Fruit fly (Drosophila melanogaster) whole organism, embryonic: ENCODE results near the gene mtsh.

ENCODE experiments used
- B-H1 ChIP-seq: fragments of 200-800 bp; sonication (Bioruptor generic); IDR thresholded peaks from 3 replicates; pipeline ENCODE4 v1.3.6; 2022; ENCODE audit warnings: missing biosample characterization, missing genetic modification characterization
- Bgb ChIP-seq: fragments of 200-800 bp; sonication (Bioruptor generic); IDR thresholded peaks from 2 replicates; pipeline ENCODE4 v1.3.6; 2022; ENCODE audit warnings: missing biosample characterization, missing genetic modification characterization; ENCODE audit not compliant: partially characterized antibody
- CG1024 ChIP-seq: fragments of 200-800 bp; sonication (Bioruptor generic); IDR thresholded peaks from 2 replicates; pipeline ENCODE4 v1.3.6; 2022; ENCODE audit warnings: missing biosample characterization, missing genetic modification characterization
- CG10431 ChIP-seq: fragments of 200-800 bp; sonication (Bioruptor generic); optimal IDR thresholded peaks from 3 replicates; lab custom pipeline; 2018; ENCODE audit warnings: missing biosample characterization, mild to moderate bottlenecking, missing genetic modification characterization
- CG11398 ChIP-seq: fragments of 200-800 bp; sonication (Bioruptor generic); optimal IDR thresholded peaks from 2 replicates; lab custom pipeline; 2016; ENCODE audit warnings: missing biosample characterization, missing genetic modification characterization
- CG13894 ChIP-seq: fragments of 200-800 bp; sonication (Bioruptor generic); optimal IDR thresholded peaks from 3 replicates; lab custom pipeline; 2018; ENCODE audit warnings: missing biosample characterization, mild to moderate bottlenecking, missing genetic modification characterization, moderate library complexity
- CG15514 ChIP-seq: fragments of 200-800 bp; sonication (Bioruptor generic); optimal IDR thresholded peaks from 3 replicates; lab custom pipeline; 2017; ENCODE audit warnings: missing biosample characterization, missing genetic modification characterization, mild to moderate bottlenecking, moderate library complexity, missing genetic modification reagents
- CG1647 ChIP-seq: fragments of 200-800 bp; sonication (Bioruptor generic); optimal IDR thresholded peaks from 3 replicates; lab custom pipeline; 2016; ENCODE audit warnings: missing biosample characterization, missing genetic modification characterization
- CG17361 ChIP-seq: fragments of 200-800 bp; sonication (Bioruptor generic); IDR thresholded peaks from 3 replicates; pipeline ENCODE4 v1.3.6; 2022; ENCODE audit warnings: missing biosample characterization, missing genetic modification characterization
- CG1792 ChIP-seq: fragments of 200-800 bp; sonication (Bioruptor generic); optimal IDR thresholded peaks from 2 replicates; lab custom pipeline; 2016; ENCODE audit warnings: missing biosample characterization, missing genetic modification characterization
- CG18262 ChIP-seq: fragments of 200-800 bp; optimal IDR thresholded peaks from 3 replicates; lab custom pipeline; 2019; ENCODE audit warnings: missing biosample characterization, mild to moderate bottlenecking, missing genetic modification characterization, moderate library complexity
- CG18764 ChIP-seq: fragments of 200-800 bp; sonication (Bioruptor generic); optimal IDR thresholded peaks from 3 replicates; lab custom pipeline; 2016; ENCODE audit warnings: missing biosample characterization, missing genetic modification characterization
- CG31388 ChIP-seq: fragments of 200-800 bp; sonication (Bioruptor generic); optimal IDR thresholded peaks from 2 replicates; lab custom pipeline; 2016; ENCODE audit warnings: missing biosample characterization, missing genetic modification characterization
- CG34376 ChIP-seq: fragments of 200-800 bp; sonication (Bioruptor generic); optimal IDR thresholded peaks from 2 replicates; lab custom pipeline; 2018; ENCODE audit warnings: missing biosample characterization, mild to moderate bottlenecking, missing genetic modification characterization
- CG8478 ChIP-seq: fragments of >200 bp; optimal IDR thresholded peaks from 2 replicates; lab custom pipeline; 2018
- GATAe ChIP-seq: fragments of 200-800 bp; sonication (Bioruptor generic); conservative IDR thresholded peaks from 2 replicates; pipeline ENCODE4 v1.3.6; 2022; ENCODE audit warnings: missing biosample characterization, missing genetic modification characterization
- H2.0 ChIP-seq: fragments of 200-800 bp; sonication (Bioruptor generic); IDR thresholded peaks from 2 replicates; pipeline ENCODE4 v1.3.6; 2022; ENCODE audit warnings: missing biosample characterization, missing genetic modification characterization
- HHEX ChIP-seq: fragments of 200-800 bp; sonication (Bioruptor generic); optimal IDR thresholded peaks from 3 replicates; lab custom pipeline; 2017; ENCODE audit warnings: missing biosample characterization, mild to moderate bottlenecking, missing genetic modification characterization, missing genetic modification reagents
- Hr51 ChIP-seq, 2 experiments: fragments of 200-800 bp; sonication (Bioruptor generic); optimal IDR thresholded peaks; 2 replicates in 1 of 2; 3 replicates in 1 of 2; lab custom pipeline; 2016 to 2018; ENCODE audit warnings: missing biosample characterization in 2 of 2, missing genetic modification characterization in 2 of 2, mild to moderate bottlenecking in 1 of 2, moderate library complexity in 1 of 2
- Mes4 ChIP-seq: fragments of 200-800 bp; sonication (Bioruptor generic); optimal IDR thresholded peaks from 2 replicates; lab custom pipeline; 2016; ENCODE audit warnings: missing biosample characterization, missing genetic modification characterization
- NK7.1 ChIP-seq: fragments of 200-800 bp; sonication (Bioruptor generic); optimal IDR thresholded peaks from 3 replicates; lab custom pipeline; 2016; ENCODE audit warnings: missing biosample characterization, missing genetic modification characterization
- Nf-YC ChIP-seq: fragments of 200-800 bp; optimal IDR thresholded peaks from 3 replicates; lab custom pipeline; 2019; ENCODE audit warnings: missing biosample characterization, mild to moderate bottlenecking, missing genetic modification characterization, moderate library complexity
- NfI ChIP-seq: fragments of 200-800 bp; sonication (Bioruptor generic); optimal IDR thresholded peaks from 3 replicates; lab custom pipeline; 2018; ENCODE audit warnings: missing biosample characterization, mild to moderate bottlenecking, missing genetic modification characterization, moderate library complexity
- Side ChIP-seq: fragments of 200-800 bp; sonication (Bioruptor generic); optimal IDR thresholded peaks from 2 replicates; lab custom pipeline; 2016; ENCODE audit warnings: missing biosample characterization, missing genetic modification characterization
- bbx ChIP-seq: fragments of 200-800 bp; sonication (Bioruptor generic); IDR thresholded peaks from 2 replicates; pipeline ENCODE4 v1.3.6; 2022; ENCODE audit warnings: missing biosample characterization, missing genetic modification characterization; ENCODE audit not compliant: partially characterized antibody
- chinmo ChIP-seq: fragments of 200-800 bp; sonication (Bioruptor generic); IDR thresholded peaks from 4 replicates; pipeline ENCODE4 v1.3.6; 2022; ENCODE audit warnings: missing biosample characterization, missing genetic modification characterization; ENCODE audit not compliant: partially characterized antibody
- chm ChIP-seq: fragments of 200-800 bp; sonication (Bioruptor generic); IDR thresholded peaks from 2 replicates; pipeline ENCODE4 v1.3.6; 2022; ENCODE audit warnings: missing biosample characterization, missing genetic modification characterization
- ci ChIP-seq: fragments of 200-800 bp; sonication (Bioruptor generic); IDR thresholded peaks from 3 replicates; pipeline ENCODE4 v1.3.6; 2022; ENCODE audit warnings: missing biosample characterization, missing genetic modification characterization
- dpn ChIP-seq, 2 experiments: fragments of 200-800 bp; sonication (Bioruptor generic); optimal IDR thresholded peaks; 3 replicates each; lab custom pipeline; 2016; ENCODE audit warnings: missing biosample characterization in 2 of 2, missing genetic modification characterization in 2 of 2
- dysf ChIP-seq: fragments of 200-800 bp; sonication (Bioruptor generic); IDR thresholded peaks from 3 replicates; pipeline ENCODE4 v1.3.6; 2022; ENCODE audit warnings: missing biosample characterization, missing genetic modification characterization
- emc ChIP-seq: fragments of 200-800 bp; sonication (Bioruptor generic); optimal IDR thresholded peaks from 2 replicates; lab custom pipeline; 2016; ENCODE audit warnings: missing biosample characterization, missing genetic modification characterization
- eve ChIP-seq, 2 experiments: fragments of >200 bp; optimal IDR thresholded peaks; 2 replicates each; lab custom pipeline; 2017; ENCODE audit warnings: missing biosample characterization in 2 of 2, missing genetic modification characterization in 2 of 2
- fd102C ChIP-seq: fragments of 200-800 bp; sonication (Bioruptor generic); optimal IDR thresholded peaks from 2 replicates; lab custom pipeline; 2018; ENCODE audit warnings: missing biosample characterization, mild to moderate bottlenecking, missing genetic modification characterization, moderate library complexity
- ham ChIP-seq: fragments of 200-800 bp; sonication (Bioruptor generic); IDR thresholded peaks from 2 replicates; pipeline ENCODE4 v1.3.6; 2022; ENCODE audit warnings: missing biosample characterization, missing genetic modification characterization
- insv ChIP-seq, 2 experiments: fragments of 200-800 bp; sonication (Bioruptor generic); optimal IDR thresholded peaks; 3 replicates each; lab custom pipeline; 2016 to 2018; ENCODE audit warnings: missing biosample characterization in 2 of 2, missing genetic modification characterization in 2 of 2
- inv ChIP-seq: fragments of 200-800 bp; sonication (Bioruptor generic); IDR thresholded peaks from 2 replicates; pipeline ENCODE4 v1.3.6; 2022; ENCODE audit warnings: missing biosample characterization, missing genetic modification characterization; ENCODE audit not compliant: partially characterized antibody
- lab ChIP-seq: fragments of 200-800 bp; sonication (Bioruptor generic); optimal IDR thresholded peaks from 3 replicates; lab custom pipeline; 2017; ENCODE audit warnings: missing biosample characterization, missing genetic modification characterization, mild to moderate bottlenecking, moderate library complexity, missing genetic modification reagents
- mld ChIP-seq: fragments of 200-800 bp; sonication (Bioruptor generic); IDR thresholded peaks from 3 replicates; pipeline ENCODE4 v1.3.6; 2022; ENCODE audit warnings: missing biosample characterization, missing genetic modification characterization; ENCODE audit not compliant: partially characterized antibody
- nau ChIP-seq: fragments of 200-800 bp; sonication (Bioruptor generic); optimal IDR thresholded peaks from 3 replicates; lab custom pipeline; 2017; ENCODE audit warnings: missing biosample characterization, mild to moderate bottlenecking, missing genetic modification characterization, missing genetic modification reagents
- nerfin-2 ChIP-seq: fragments of 200-800 bp; sonication (Bioruptor generic); IDR thresholded peaks from 2 replicates; pipeline ENCODE4 v1.3.6; 2022; ENCODE audit warnings: missing biosample characterization, missing genetic modification characterization; ENCODE audit not compliant: partially characterized antibody
- pho ChIP-seq: fragments of 200-800 bp; sonication (Bioruptor generic); optimal IDR thresholded peaks from 2 replicates; lab custom pipeline; 2016; ENCODE audit warnings: missing biosample characterization, missing genetic modification characterization
- pita ChIP-seq: fragments of 200-800 bp; sonication (Bioruptor generic); optimal IDR thresholded peaks from 2 replicates; lab custom pipeline; 2017; ENCODE audit warnings: missing biosample characterization, mild to moderate bottlenecking, missing genetic modification characterization
- ranshi ChIP-seq: fragments of 200-800 bp; sonication (Bioruptor generic); IDR thresholded peaks from 2 replicates; pipeline ENCODE4 v1.3.6; 2022; ENCODE audit warnings: missing biosample characterization, missing genetic modification characterization
- run ChIP-seq: fragments of 200-800 bp; sonication (Bioruptor generic); optimal IDR thresholded peaks from 3 replicates; lab custom pipeline; 2018; ENCODE audit warnings: missing biosample characterization, mild to moderate bottlenecking, missing genetic modification characterization
- sug ChIP-seq: fragments of 200-800 bp; optimal IDR thresholded peaks from 2 replicates; lab custom pipeline; 2019; ENCODE audit warnings: missing biosample characterization, mild to moderate bottlenecking, missing genetic modification characterization, moderate library complexity
- tin ChIP-seq: fragments of 200-800 bp; sonication (Bioruptor generic); optimal IDR thresholded peaks from 3 replicates; lab custom pipeline; 2016; ENCODE audit warnings: missing biosample characterization, missing genetic modification characterization
- tio ChIP-seq: fragments of 200-800 bp; sonication (Bioruptor generic); optimal IDR thresholded peaks from 2 replicates; lab custom pipeline; 2017; ENCODE audit warnings: missing biosample characterization, missing genetic modification characterization, inconsistent platforms
- tll ChIP-seq, 2 experiments: fragments of 200-800 bp in 1 of 2; fragments of >200 bp in 1 of 2; sonication (Bioruptor generic) in 1 of 2; optimal IDR thresholded peaks; 2 replicates each; lab custom pipeline; 2017 to 2019; ENCODE audit warnings: missing biosample characterization in 2 of 2, missing genetic modification characterization in 2 of 2, mild to moderate bottlenecking in 1 of 2, moderate library complexity in 1 of 2
- unpg ChIP-seq: fragments of 200-800 bp; sonication (Bioruptor generic); optimal IDR thresholded peaks from 3 replicates; lab custom pipeline; 2018; ENCODE audit warnings: missing biosample characterization, mild to moderate bottlenecking, missing genetic modification characterization, moderate library complexity

mtsh gene

dm6 chr2L:8277561-8278201 is 42.0 kb downstream of the mtsh start (continued):
- TF ChIP-seq CG10431 (peak; percentile 95), CG13894 (tag; lab: Kevin White, UChicago) (peak; percentile 87), tin (peak; percentile 99), mld (no peak), CG1647 (GFP tag; lab: Kevin White, UChicago) (peak; percentile 92), Nf-YC (tag; lab: Kevin White, UChicago) (peak; percentile 73), H2.0 (GFP tag; lab: Robert Waterston, UW) (peak; percentile 98), Mes4 (GFP tag; lab: Kevin White, UChicago) (peak; percentile 94), CG1024 (GFP tag; lab: Robert Waterston, UW) (peak; percentile 97), GATAe (GFP tag; lab: Robert Waterston, UW) (peak; percentile 78), dysf (GFP tag; lab: Robert Waterston, UW) (peak; percentile 99), CG11398 (GFP tag; lab: Kevin White, UChicago) (peak; percentile 84), Side (peak; percentile 92), pho (peak; percentile 82), run (tag; lab: Kevin White, UChicago) (peak; percentile 97), chm (GFP tag; lab: Robert Waterston, UW) (peak; percentile 99), CG31388 (GFP tag; lab: Kevin White, UChicago) (peak; percentile 95), sug (tag; lab: Kevin White, UChicago) (peak; percentile 81), Bgb (GFP tag; lab: Robert Waterston, UW) (no peak), nau (GFP tag; lab: Kevin White, UChicago) (peak; percentile 96), tll (GFP tag; optimal IDR thresholded peaks at IDR 0.05; lab: Kevin White, UChicago) (peak in 1 of 2 experiments; percentile 18), nerfin-2 (no peak), pita (GFP tag; lab: Kevin White, UChicago) (no peak), tio (peak; percentile 96), CG34376 (peak; percentile 73), chinmo (GFP tag; lab: Robert Waterston, UW) (0 out of 4 replicates have a peak, but pooled peaks have one; percentile 51), CG15514 (peak; percentile 90), CG17361 (GFP tag; lab: Robert Waterston, UW) (peak; percentile 99), CG18262 (peak; percentile 97), unpg (peak; percentile 99), CG1792 (GFP tag; lab: Kevin White, UChicago) (peak; percentile 81), NK7.1 (GFP tag; lab: Kevin White, UChicago) (peak; percentile 89), eve (GFP tag; optimal IDR thresholded peaks at IDR 0.05; lab: Kevin White, UChicago) (peak in 1 of 2 experiments; percentile 97), HHEX (GFP tag; lab: Kevin White, UChicago) (peak; percentile 96), dpn (GFP tag; optimal IDR thresholded peaks at IDR 0.05; lab: Kevin White, UChicago) (peak; percentile 93 to 97), NfI (peak; percentile 94), CG18764 (peak; percentile 96), B-H1 (GFP tag; lab: Robert Waterston, UW) (peak; percentile 97), inv (GFP tag; lab: Robert Waterston, UW) (no peak), lab (peak; percentile 98), Hr51 (GFP tag; optimal IDR thresholded peaks at IDR 0.05; lab: Kevin White, UChicago) (peak; percentile 96 to 99), fd102C (GFP tag; lab: Kevin White, UChicago) (peak; percentile 92), emc (GFP tag; lab: Kevin White, UChicago) (peak; percentile 63), ranshi (GFP tag; lab: Robert Waterston, UW) (peak; percentile 98), bbx (GFP tag; lab: Robert Waterston, UW) (peak; percentile 57; the same call in 1 of the 2 replicates), ci (peak; percentile 99), ham (peak; percentile 83), insv (GFP tag; optimal IDR thresholded peaks at IDR 0.05; lab: Kevin White, UChicago) (peak; percentile 11 to 62), CG8478 (no peak)
